Fruit fly (Drosophila melanogaster) whole organism, embryonic: ENCODE data around the gene anox.
A peak's percentile ranks its signal among the peaks of the same experiment; 100 is the strongest.

Experiments
- CG10431 ChIP-seq: fragments of 200-800 bp; sonication (Bioruptor generic); optimal IDR thresholded peaks from 3 replicates; lab custom pipeline; 2018; ENCODE audit warnings: missing biosample characterization, mild to moderate bottlenecking, missing genetic modification characterization
- CG10959 ChIP-seq: fragments of 200-800 bp; sonication (Bioruptor generic); IDR thresholded peaks from 2 replicates; pipeline ENCODE4 v1.3.6; 2022; ENCODE audit warnings: missing biosample characterization, missing genetic modification characterization
- CG12219 ChIP-seq: fragments of 200-800 bp; sonication (Bioruptor generic); optimal IDR thresholded peaks from 3 replicates; lab custom pipeline; 2018; ENCODE audit warnings: missing biosample characterization, mild to moderate bottlenecking, missing genetic modification characterization
- CG15696 ChIP-seq: fragments of 200-800 bp; sonication (Bioruptor generic); optimal IDR thresholded peaks from 2 replicates; lab custom pipeline; 2019; ENCODE audit warnings: missing biosample characterization, mild to moderate bottlenecking, missing genetic modification characterization, moderate library complexity
- CG2875 ChIP-seq: fragments of 200-800 bp; sonication (Bioruptor generic); optimal IDR thresholded peaks from 2 replicates; lab custom pipeline; 2017; ENCODE audit warnings: missing biosample characterization, mild to moderate bottlenecking, missing genetic modification characterization, missing genetic modification reagents
- CG31441 ChIP-seq: fragments of 200-800 bp; sonication (Bioruptor generic); IDR thresholded peaks from 2 replicates; pipeline ENCODE4 v1.3.6; 2022; ENCODE audit warnings: missing biosample characterization, missing genetic modification characterization
- CG32767 ChIP-seq: fragments of 200-800 bp; sonication (Bioruptor generic); IDR thresholded peaks from 2 replicates; pipeline ENCODE4 v1.3.6; 2022; ENCODE audit warnings: missing biosample characterization, missing genetic modification characterization
- CG34376 ChIP-seq: fragments of 200-800 bp; sonication (Bioruptor generic); optimal IDR thresholded peaks from 2 replicates; lab custom pipeline; 2018; ENCODE audit warnings: missing biosample characterization, mild to moderate bottlenecking, missing genetic modification characterization
- CG3838 ChIP-seq: fragments of 200-800 bp; sonication (Bioruptor generic); optimal IDR thresholded peaks from 3 replicates; lab custom pipeline; 2016; ENCODE audit warnings: missing biosample characterization, missing genetic modification characterization
- CG3847 ChIP-seq: fragments of 200-800 bp; sonication (Bioruptor generic); IDR thresholded peaks from 2 replicates; pipeline ENCODE4 v1.3.6; 2022; ENCODE audit warnings: missing biosample characterization, missing genetic modification characterization
- CG43689 ChIP-seq: fragments of 200-800 bp; sonication (Bioruptor generic); IDR thresholded peaks from 2 replicates; pipeline ENCODE4 v1.3.6; 2022; ENCODE audit warnings: missing biosample characterization, missing genetic modification characterization
- CG4617 ChIP-seq: fragments of 200-800 bp; sonication (Bioruptor generic); optimal IDR thresholded peaks from 3 replicates; lab custom pipeline; 2016; ENCODE audit warnings: missing biosample characterization, missing genetic modification characterization, borderline replicate concordance
- CG4820 ChIP-seq: fragments of 200-800 bp; sonication (Bioruptor generic); optimal IDR thresholded peaks from 3 replicates; lab custom pipeline; 2016; ENCODE audit warnings: missing biosample characterization, missing genetic modification characterization
- CG6689 ChIP-seq: fragments of 200-800 bp; sonication (Bioruptor generic); IDR thresholded peaks from 2 replicates; pipeline ENCODE4 v1.3.6; 2022; ENCODE audit warnings: missing biosample characterization, missing genetic modification characterization
- CG7786 ChIP-seq: fragments of 200-800 bp; sonication (Bioruptor generic); optimal IDR thresholded peaks from 2 replicates; lab custom pipeline; 2016; ENCODE audit warnings: missing biosample characterization, missing genetic modification characterization
- Doc3 ChIP-seq: fragments of 200-800 bp; sonication (Bioruptor generic); IDR thresholded peaks from 3 replicates; pipeline ENCODE4 v1.3.6; 2022; ENCODE audit warnings: missing biosample characterization, missing genetic modification characterization; ENCODE audit not compliant: partially characterized antibody
- Dp ChIP-seq: fragments of 200-800 bp; sonication (Bioruptor generic); optimal IDR thresholded peaks from 2 replicates; lab custom pipeline; 2018; ENCODE audit warnings: missing biosample characterization, mild to moderate bottlenecking, missing genetic modification characterization, moderate library complexity
- Elba2 ChIP-seq: fragments of 200-800 bp; sonication (Bioruptor generic); optimal IDR thresholded peaks from 3 replicates; lab custom pipeline; 2016; ENCODE audit warnings: missing biosample characterization, missing genetic modification characterization
- Max ChIP-seq: fragments of 200-800 bp; sonication (Bioruptor generic); optimal IDR thresholded peaks from 2 replicates; lab custom pipeline; 2016; ENCODE audit warnings: missing biosample characterization, mild to moderate bottlenecking, missing genetic modification characterization
- NFAT ChIP-seq: fragments of 200-800 bp; sonication (Bioruptor generic); IDR thresholded peaks from 2 replicates; pipeline ENCODE4 v1.3.6; 2022; ENCODE audit warnings: missing biosample characterization, missing genetic modification characterization
- PHDP ChIP-seq: fragments of 200-800 bp; sonication (Bioruptor generic); optimal IDR thresholded peaks from 3 replicates; lab custom pipeline; 2018; ENCODE audit warnings: missing biosample characterization, mild to moderate bottlenecking, missing genetic modification characterization, moderate library complexity
- Six4 ChIP-seq: fragments of 200-800 bp; sonication (Bioruptor generic); optimal IDR thresholded peaks from 2 replicates; lab custom pipeline; 2016; ENCODE audit warnings: missing biosample characterization, missing genetic modification characterization
- Sox102F ChIP-seq: fragments of 200-800 bp; sonication (Bioruptor generic); optimal IDR thresholded peaks from 2 replicates; lab custom pipeline; 2018; ENCODE audit warnings: missing biosample characterization, mild to moderate bottlenecking, missing genetic modification characterization, moderate library complexity
- Sry-β ChIP-seq: fragments of 200-800 bp; sonication (Bioruptor generic); optimal IDR thresholded peaks from 2 replicates; lab custom pipeline; 2018; ENCODE audit warnings: missing biosample characterization, mild to moderate bottlenecking, missing genetic modification characterization, moderate library complexity
- TFAM ChIP-seq: fragments of 200-800 bp; sonication (Bioruptor generic); optimal IDR thresholded peaks from 2 replicates; lab custom pipeline; 2017; ENCODE audit warnings: missing biosample characterization, missing genetic modification characterization, inconsistent platforms
- Tbp ChIP-seq: fragments of >200 bp; optimal IDR thresholded peaks from 2 replicates; lab custom pipeline; 2018; ENCODE audit warnings: missing biosample characterization, missing genetic modification characterization
- Trl ChIP-seq, 3 experiments: fragments of >200 bp in 2 of 3; fragments of 200-800 bp in 1 of 3; sonication (Bioruptor generic) in 1 of 3; optimal IDR thresholded peaks; 2 replicates in 1 of 3; 3 replicates in 2 of 3; lab custom pipeline; 2016 to 2017; ENCODE audit warnings: missing biosample characterization in 1 of 3, missing genetic modification characterization in 1 of 3
- Usf ChIP-seq: fragments of 200-800 bp; sonication (Bioruptor generic); optimal IDR thresholded peaks from 2 replicates; lab custom pipeline; 2017; ENCODE audit warnings: missing genotype, missing biosample characterization, missing genetic modification characterization
- abd-A ChIP-seq: fragments of 200-800 bp; sonication (Bioruptor generic); optimal IDR thresholded peaks from 3 replicates; lab custom pipeline; 2019; ENCODE audit warnings: missing biosample characterization, mild to moderate bottlenecking, missing genetic modification characterization, moderate library complexity
- ase ChIP-seq: fragments of 200-800 bp; sonication (Bioruptor generic); IDR thresholded peaks from 3 replicates; pipeline ENCODE4 v1.3.6; 2022; ENCODE audit warnings: missing biosample characterization, missing genetic modification characterization
- bcd ChIP-seq: fragments of 200-800 bp; sonication (Bioruptor generic); optimal IDR thresholded peaks from 2 replicates; lab custom pipeline; 2017; ENCODE audit warnings: missing biosample characterization, mild to moderate bottlenecking, missing genetic modification characterization
- bigmax ChIP-seq: fragments of 200-800 bp; sonication (Bioruptor generic); optimal IDR thresholded peaks from 2 replicates; lab custom pipeline; 2018; ENCODE audit warnings: missing biosample characterization, mild to moderate bottlenecking, missing genetic modification characterization
- chm ChIP-seq: fragments of 200-800 bp; sonication (Bioruptor generic); IDR thresholded peaks from 2 replicates; pipeline ENCODE4 v1.3.6; 2022; ENCODE audit warnings: missing biosample characterization, missing genetic modification characterization
- crc ChIP-seq: fragments of 200-800 bp; sonication (Bioruptor generic); optimal IDR thresholded peaks from 2 replicates; lab custom pipeline; 2016; ENCODE audit warnings: missing biosample characterization, missing genetic modification characterization
- dmrt11E ChIP-seq: fragments of 200-800 bp; sonication (Bioruptor generic); optimal IDR thresholded peaks from 3 replicates; lab custom pipeline; 2018; ENCODE audit warnings: missing biosample characterization, mild to moderate bottlenecking, missing genetic modification characterization, moderate library complexity
- en ChIP-seq: fragments of 200-800 bp; sonication (Bioruptor generic); optimal IDR thresholded peaks from 2 replicates; lab custom pipeline; 2016; ENCODE audit warnings: missing biosample characterization, missing genetic modification characterization
- fu2 ChIP-seq: fragments of 200-800 bp; sonication (Bioruptor generic); optimal IDR thresholded peaks from 2 replicates; lab custom pipeline; 2016; ENCODE audit warnings: missing biosample characterization, missing genetic modification characterization
- ind ChIP-seq: fragments of 200-800 bp; sonication (Bioruptor generic); optimal IDR thresholded peaks from 3 replicates; lab custom pipeline; 2016; ENCODE audit warnings: missing biosample characterization, missing genetic modification characterization
- insv ChIP-seq, 2 experiments: fragments of 200-800 bp; sonication (Bioruptor generic); optimal IDR thresholded peaks; 3 replicates each; lab custom pipeline; 2016 to 2018; ENCODE audit warnings: missing biosample characterization in 2 of 2, missing genetic modification characterization in 2 of 2
- inv ChIP-seq: fragments of 200-800 bp; sonication (Bioruptor generic); IDR thresholded peaks from 2 replicates; pipeline ENCODE4 v1.3.6; 2022; ENCODE audit warnings: missing biosample characterization, missing genetic modification characterization; ENCODE audit not compliant: partially characterized antibody
- luna ChIP-seq: fragments of 200-800 bp; sonication (Bioruptor generic); optimal IDR thresholded peaks from 2 replicates; lab custom pipeline; 2016; ENCODE audit warnings: missing biosample characterization, missing genetic modification characterization
- peb ChIP-seq: fragments of 200-800 bp; sonication (Bioruptor generic); IDR thresholded peaks from 2 replicates; pipeline ENCODE4 v1.3.6; 2022; ENCODE audit warnings: missing biosample characterization, missing genetic modification characterization
- pnt ChIP-seq: fragments of 200-800 bp; sonication (Bioruptor generic); optimal IDR thresholded peaks from 3 replicates; lab custom pipeline; 2016; ENCODE audit warnings: missing biosample characterization, missing genetic modification characterization
- ranshi ChIP-seq: fragments of 200-800 bp; sonication (Bioruptor generic); IDR thresholded peaks from 2 replicates; pipeline ENCODE4 v1.3.6; 2022; ENCODE audit warnings: missing biosample characterization, missing genetic modification characterization
- repo ChIP-seq: fragments of 200-800 bp; sonication (Bioruptor generic); optimal IDR thresholded peaks from 2 replicates; lab custom pipeline; 2016; ENCODE audit warnings: missing biosample characterization, missing genetic modification characterization
- rib ChIP-seq: fragments of 200-800 bp; sonication (Bioruptor generic); IDR thresholded peaks from 2 replicates; pipeline ENCODE4 v1.3.6; 2022; ENCODE audit warnings: missing biosample characterization, missing genetic modification characterization
- shn ChIP-seq: fragments of 200-800 bp; sonication (Bioruptor generic); optimal IDR thresholded peaks from 3 replicates; lab custom pipeline; 2016; ENCODE audit warnings: missing biosample characterization, missing genetic modification characterization
- sim ChIP-seq: fragments of 200-800 bp; sonication (Bioruptor generic); IDR thresholded peaks from 2 replicates; pipeline ENCODE4 v1.3.6; 2022; ENCODE audit warnings: missing biosample characterization, missing genetic modification characterization
- slp2 ChIP-seq: fragments of 200-800 bp; sonication (Bioruptor generic); optimal IDR thresholded peaks from 2 replicates; lab custom pipeline; 2016; ENCODE audit warnings: missing biosample characterization, missing genetic modification characterization
- ssp ChIP-seq: fragments of 200-800 bp; sonication (Bioruptor generic); IDR thresholded peaks from 2 replicates; pipeline ENCODE4 v1.3.6; 2022; ENCODE audit warnings: missing biosample characterization, missing genetic modification characterization
- stwl ChIP-seq: fragments of 200-800 bp; sonication (Bioruptor generic); optimal IDR thresholded peaks from 3 replicates; lab custom pipeline; 2018; ENCODE audit warnings: missing biosample characterization, mild to moderate bottlenecking, missing genetic modification characterization, moderate library complexity
- usp ChIP-seq: fragments of >200 bp; optimal IDR thresholded peaks from 2 replicates; lab custom pipeline; 2017; ENCODE audit warnings: missing biosample characterization, missing genetic modification characterization
- vvl ChIP-seq: fragments of 200-800 bp; sonication (Bioruptor generic); IDR thresholded peaks from 2 replicates; pipeline ENCODE4 v1.3.6; 2022; ENCODE audit warnings: missing biosample characterization, missing genetic modification characterization

Gene anox

DNA sequence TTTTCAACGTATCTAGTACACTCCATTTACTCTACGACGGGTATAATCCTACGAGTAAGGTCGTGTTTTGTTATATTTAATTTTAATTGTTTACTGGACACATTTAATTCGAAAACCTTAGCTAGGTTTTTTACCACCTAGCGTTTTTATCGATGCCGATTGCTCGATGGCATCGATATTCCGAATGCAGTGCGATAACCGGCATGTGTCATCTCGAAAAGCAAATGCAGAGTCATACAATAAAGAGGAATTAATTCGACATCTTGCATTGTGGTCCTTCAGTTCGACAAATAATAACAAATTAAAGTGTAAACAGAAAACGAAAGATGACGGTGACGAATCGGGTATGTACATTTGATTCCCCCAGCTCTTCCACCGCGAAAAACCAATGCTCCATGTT, 3.2 kb downstream of the anox start, which contains the start of gene Rpt6 (continued):
- TF ChIP-seq Trl (optimal IDR thresholded peaks at IDR 0.05; lab: Kevin White, UChicago) (no peak), Trl (GFP tag; optimal IDR thresholded peaks at IDR 0.05; lab: Kevin White, UChicago) (no peak), ind (GFP tag; lab: Kevin White, UChicago) (no peak), vvl (no peak), slp2 (GFP tag; lab: Kevin White, UChicago) (no peak), ase (no peak), Dp (GFP tag; lab: Kevin White, UChicago) (peak; percentile 60), Tbp (no peak), CG3847 (no peak), usp (GFP tag; lab: Kevin White, UChicago) (no peak), Sox102F (GFP tag; lab: Kevin White, UChicago) (no peak), chm (no peak), repo (no peak), TFAM (no peak), rib (GFP tag; lab: Robert Waterston, UW) (no peak), pnt (GFP tag; lab: Kevin White, UChicago) (no peak), shn (GFP tag; lab: Kevin White, UChicago) (no peak), fu2 (no peak), CG4617 (GFP tag; lab: Kevin White, UChicago) (peak; percentile 36), ssp (GFP tag; lab: Robert Waterston, UW) (no peak), crc (no peak), CG43689 (GFP tag; lab: Robert Waterston, UW) (no peak), CG10431 (GFP tag; lab: Kevin White, UChicago) (no peak), Max (GFP tag; lab: Kevin White, UChicago) (no peak), PHDP (no peak), CG7786 (no peak), abd-A (tag; lab: Kevin White, UChicago) (no peak), Usf (no peak), peb (GFP tag; lab: Robert Waterston, UW) (no peak), Six4 (no peak), Sry-β (GFP tag; lab: Kevin White, UChicago) (peak; percentile 66), CG3838 (GFP tag; lab: Kevin White, UChicago) (no peak), Elba2 (GFP tag; lab: Kevin White, UChicago) (no peak), CG6689 (GFP tag; lab: Robert Waterston, UW) (no peak), ranshi (GFP tag; lab: Robert Waterston, UW) (no peak), CG2875 (GFP tag; lab: Kevin White, UChicago) (no peak), CG10959 (GFP tag; lab: Robert Waterston, UW) (no peak), bigmax (no peak), inv (GFP tag; lab: Robert Waterston, UW) (peak; percentile 67), CG12219 (GFP tag; lab: Kevin White, UChicago) (no peak), stwl (tag; lab: Kevin White, UChicago) (peak; percentile 74), luna (GFP tag; lab: Kevin White, UChicago) (no peak), CG32767 (GFP tag; lab: Robert Waterston, UW) (no peak), bcd (no peak), sim (GFP tag; lab: Robert Waterston, UW) (no peak), insv (GFP tag; optimal IDR thresholded peaks at IDR 0.05; lab: Kevin White, UChicago) (no peak), Doc3 (peak; percentile 46; the same call in 1 of the 3 replicates), CG34376 (no peak), CG15696 (tag; lab: Kevin White, UChicago) (no peak), NFAT (GFP tag; lab: Robert Waterston, UW) (no peak), en (no peak), CG31441 (GFP tag; lab: Robert Waterston, UW) (no peak), dmrt11E (no peak), CG4820 (GFP tag; lab: Kevin White, UChicago) (peak; percentile 76)
